Fruit fly (Drosophila melanogaster) whole organism, embryonic: ENCODE data around the gene CG10300.

Experiments used
- Abd-B ChIP-seq: fragments of 200-800 bp; sonication (Bioruptor generic); optimal IDR thresholded peaks from 2 replicates; lab custom pipeline; 2018; ENCODE audit warnings: missing biosample characterization, mild to moderate bottlenecking, missing genetic modification characterization, moderate library complexity
- B-H1 ChIP-seq: fragments of 200-800 bp; sonication (Bioruptor generic); IDR thresholded peaks from 3 replicates; pipeline ENCODE4 v1.3.6; 2022; ENCODE audit warnings: missing biosample characterization, missing genetic modification characterization
- CG10274 ChIP-seq: fragments of 200-800 bp; sonication (Bioruptor generic); optimal IDR thresholded peaks from 3 replicates; lab custom pipeline; 2017; ENCODE audit warnings: missing biosample characterization, mild to moderate bottlenecking, missing genetic modification characterization
- CG10565 ChIP-seq: fragments of 200-800 bp; sonication (Bioruptor generic); optimal IDR thresholded peaks from 3 replicates; lab custom pipeline; 2016; ENCODE audit warnings: missing biosample characterization, mild to moderate bottlenecking, missing genetic modification characterization
- CG11456 ChIP-seq: fragments of 200-800 bp; sonication (Bioruptor generic); IDR thresholded peaks from 3 replicates; pipeline ENCODE4 v1.3.6; 2022; ENCODE audit warnings: missing biosample characterization, missing genetic modification characterization
- CG11695 ChIP-seq: fragments of 200-800 bp; sonication (Bioruptor generic); IDR thresholded peaks from 3 replicates; pipeline ENCODE4 v1.3.6; 2022; ENCODE audit warnings: missing biosample characterization, missing genetic modification characterization
- CG15269 ChIP-seq: fragments of 200-800 bp; sonication (Bioruptor generic); optimal IDR thresholded peaks from 2 replicates; lab custom pipeline; 2018; ENCODE audit warnings: missing biosample characterization, mild to moderate bottlenecking, missing genetic modification characterization, moderate library complexity
- CG16779 ChIP-seq: fragments of 200-800 bp; sonication (Bioruptor generic); IDR thresholded peaks from 2 replicates; pipeline ENCODE4 v1.3.6; 2022; ENCODE audit warnings: missing biosample characterization, missing genetic modification characterization
- CG2202 ChIP-seq: fragments of 200-800 bp; sonication (Bioruptor generic); optimal IDR thresholded peaks from 2 replicates; lab custom pipeline; 2018; ENCODE audit warnings: missing biosample characterization, mild to moderate bottlenecking, missing genetic modification characterization
- CG30020 ChIP-seq: fragments of 200-800 bp; optimal IDR thresholded peaks from 2 replicates; lab custom pipeline; 2019; ENCODE audit warnings: missing biosample characterization, mild to moderate bottlenecking, missing genetic modification characterization, moderate library complexity
- CG7928 ChIP-seq: fragments of 200-800 bp; sonication (Bioruptor generic); optimal IDR thresholded peaks from 2 replicates; lab custom pipeline; 2017; ENCODE audit warnings: missing biosample characterization, mild to moderate bottlenecking, missing genetic modification characterization
- CHES-1-like ChIP-seq: fragments of 200-800 bp; sonication (Bioruptor generic); optimal IDR thresholded peaks from 2 replicates; lab custom pipeline; 2016; ENCODE audit warnings: missing biosample characterization, missing genetic modification characterization
- D ChIP-seq, 2 experiments: fragments of 200-800 bp in 1 of 2; fragments of >200 bp in 1 of 2; sonication (Bioruptor generic) in 1 of 2; optimal IDR thresholded peaks; 2 replicates in 1 of 2; 3 replicates in 1 of 2; lab custom pipeline; 2017; ENCODE audit warnings: mild to moderate bottlenecking in 1 of 2, missing biosample characterization in 1 of 2, missing genetic modification characterization in 1 of 2, missing genetic modification reagents in 1 of 2
- Gug ChIP-seq: fragments of 200-800 bp; sonication (Bioruptor generic); IDR thresholded peaks from 4 replicates; pipeline ENCODE4 v1.3.6; 2022; ENCODE audit warnings: missing biosample characterization, missing genetic modification characterization
- Hr78 ChIP-seq, 2 experiments: fragments of 200-800 bp in 1 of 2; fragments of >200 bp in 1 of 2; sonication (Bioruptor generic) in 1 of 2; optimal IDR thresholded peaks; 2 replicates each; lab custom pipeline; 2017 to 2019; ENCODE audit warnings: missing biosample characterization in 2 of 2, missing genetic modification characterization in 2 of 2, mild to moderate bottlenecking in 1 of 2, moderate library complexity in 1 of 2
- Mrtf ChIP-seq: fragments of 200-800 bp; sonication (Bioruptor generic); IDR thresholded peaks from 3 replicates; pipeline ENCODE4 v1.3.6; 2022; ENCODE audit warnings: missing biosample characterization, missing genetic modification characterization
- Myb ChIP-seq: fragments of 200-800 bp; sonication (Bioruptor generic); optimal IDR thresholded peaks from 2 replicates; lab custom pipeline; 2016; ENCODE audit warnings: missing biosample characterization, missing genetic modification characterization
- Sin3A ChIP-seq: fragments of >200 bp; optimal IDR thresholded peaks from 2 replicates; lab custom pipeline; 2018
- Six4 ChIP-seq: fragments of 200-800 bp; sonication (Bioruptor generic); optimal IDR thresholded peaks from 2 replicates; lab custom pipeline; 2016; ENCODE audit warnings: missing biosample characterization, missing genetic modification characterization
- Sry-β ChIP-seq: fragments of 200-800 bp; sonication (Bioruptor generic); optimal IDR thresholded peaks from 2 replicates; lab custom pipeline; 2018; ENCODE audit warnings: missing biosample characterization, mild to moderate bottlenecking, missing genetic modification characterization, moderate library complexity
- Ssrp ChIP-seq: fragments of 200-800 bp; sonication (Bioruptor generic); optimal IDR thresholded peaks from 2 replicates; lab custom pipeline; 2018; ENCODE audit warnings: missing biosample characterization, mild to moderate bottlenecking, missing genetic modification characterization, moderate library complexity
- bab2 ChIP-seq: fragments of 200-800 bp; sonication (Bioruptor generic); optimal IDR thresholded peaks from 2 replicates; lab custom pipeline; 2016; ENCODE audit warnings: missing biosample characterization, missing genetic modification characterization
- bsh ChIP-seq, 2 experiments: fragments of 200-800 bp; sonication (Bioruptor generic); optimal IDR thresholded peaks; 2 replicates each; lab custom pipeline; 2017 to 2018; ENCODE audit warnings: mild to moderate bottlenecking in 2 of 2, missing biosample characterization in 2 of 2, missing genetic modification characterization in 2 of 2, moderate library complexity in 1 of 2
- crp ChIP-seq, 2 experiments: fragments of 200-800 bp; sonication (Bioruptor generic); optimal IDR thresholded peaks; 2 replicates in 1 of 2; 3 replicates in 1 of 2; lab custom pipeline; 2017; ENCODE audit warnings: missing biosample characterization in 2 of 2, missing genetic modification characterization in 2 of 2, mild to moderate bottlenecking in 1 of 2, moderate library complexity in 1 of 2
- danr ChIP-seq: fragments of 200-800 bp; sonication (Bioruptor generic); IDR thresholded peaks from 2 replicates; pipeline ENCODE4 v1.3.6; 2022; ENCODE audit warnings: missing biosample characterization, missing genetic modification characterization
- esg ChIP-seq: fragments of 200-800 bp; sonication (Bioruptor generic); conservative IDR thresholded peaks from 2 replicates; pipeline ENCODE4 v1.3.6; 2022; ENCODE audit warnings: missing biosample characterization, missing genetic modification characterization
- fd64A ChIP-seq: fragments of 200-800 bp; sonication (Bioruptor generic); optimal IDR thresholded peaks from 3 replicates; lab custom pipeline; 2018; ENCODE audit warnings: missing biosample characterization, mild to moderate bottlenecking, missing genetic modification characterization
- fru ChIP-seq: fragments of >200 bp; optimal IDR thresholded peaks from 2 replicates; lab custom pipeline; 2017
- gcm ChIP-seq: fragments of 200-800 bp; sonication (Bioruptor generic); optimal IDR thresholded peaks from 2 replicates; lab custom pipeline; 2019; ENCODE audit warnings: missing biosample characterization, mild to moderate bottlenecking, missing genetic modification characterization, moderate library complexity
- kah ChIP-seq: fragments of 200-800 bp; sonication (Bioruptor generic); optimal IDR thresholded peaks from 2 replicates; lab custom pipeline; 2018; ENCODE audit warnings: missing biosample characterization, mild to moderate bottlenecking, missing genetic modification characterization
- ken ChIP-seq: fragments of 200-800 bp; sonication (Bioruptor generic); IDR thresholded peaks from 3 replicates; pipeline ENCODE4 v1.3.6; 2022; ENCODE audit warnings: missing biosample characterization, missing genetic modification characterization
- knrl ChIP-seq: fragments of 200-800 bp; sonication (Bioruptor generic); IDR thresholded peaks from 3 replicates; pipeline ENCODE4 v1.3.6; 2022; ENCODE audit warnings: missing biosample characterization, missing genetic modification characterization; ENCODE audit not compliant: partially characterized antibody
- lab ChIP-seq: fragments of 200-800 bp; sonication (Bioruptor generic); optimal IDR thresholded peaks from 3 replicates; lab custom pipeline; 2017; ENCODE audit warnings: missing biosample characterization, missing genetic modification characterization, mild to moderate bottlenecking, moderate library complexity, missing genetic modification reagents
- lbe ChIP-seq: fragments of 200-800 bp; sonication (Bioruptor generic); optimal IDR thresholded peaks from 2 replicates; lab custom pipeline; 2016; ENCODE audit warnings: missing biosample characterization, mild to moderate bottlenecking, missing genetic modification characterization
- lola ChIP-seq, 3 experiments: fragments of >200 bp in 2 of 3; fragments of 200-800 bp in 1 of 3; sonication (Bioruptor generic) in 1 of 3; optimal IDR thresholded peaks; 2 replicates each; lab custom pipeline; 2017 to 2019; ENCODE audit warnings: missing biosample characterization in 3 of 3, missing genetic modification characterization in 3 of 3, mild to moderate bottlenecking in 1 of 3, moderate library complexity in 1 of 3
- lov ChIP-seq, 2 experiments: fragments of 200-800 bp in 1 of 2; fragments of >200 bp in 1 of 2; sonication (Bioruptor generic) in 1 of 2; IDR thresholded peaks in 1 of 2; optimal IDR thresholded peaks in 1 of 2; 2 replicates in 1 of 2; 3 replicates in 1 of 2; pipeline versions ENCODE4 v1.3.6 to Lab custom; 2017 to 2022; ENCODE audit warnings: missing biosample characterization in 1 of 2, missing genetic modification characterization in 1 of 2
- luna ChIP-seq: fragments of 200-800 bp; sonication (Bioruptor generic); optimal IDR thresholded peaks from 2 replicates; lab custom pipeline; 2016; ENCODE audit warnings: missing biosample characterization, missing genetic modification characterization
- org-1 ChIP-seq: fragments of 200-800 bp; sonication (Bioruptor generic); optimal IDR thresholded peaks from 2 replicates; lab custom pipeline; 2017; ENCODE audit warnings: missing biosample characterization, missing genetic modification characterization
- otp ChIP-seq: fragments of 200-800 bp; sonication (Bioruptor generic); IDR thresholded peaks from 3 replicates; pipeline ENCODE4, ENCODE4 v1.3.6; 2022; ENCODE audit warnings: missing biosample characterization, missing genetic modification characterization
- pfk ChIP-seq: fragments of 200-800 bp; sonication (Bioruptor generic); optimal IDR thresholded peaks from 2 replicates; lab custom pipeline; 2018; ENCODE audit warnings: missing biosample characterization, mild to moderate bottlenecking, missing genetic modification characterization, moderate library complexity
- pros ChIP-seq: fragments of 200-800 bp; sonication (Bioruptor generic); optimal IDR thresholded peaks from 3 replicates; lab custom pipeline; 2019; ENCODE audit warnings: missing biosample characterization, mild to moderate bottlenecking, missing genetic modification characterization, moderate library complexity
- sc ChIP-seq, 3 experiments: fragments of >200 bp in 2 of 3; fragments of 200-800 bp in 1 of 3; sonication (Bioruptor generic) in 1 of 3; optimal IDR thresholded peaks; 2 replicates in 2 of 3; 3 replicates in 1 of 3; lab custom pipeline; 2017; ENCODE audit warnings: mild to moderate bottlenecking in 1 of 3, missing biosample characterization in 1 of 3, missing genetic modification characterization in 1 of 3, missing genetic modification reagents in 1 of 3
- sens-2 ChIP-seq: fragments of 200-800 bp; sonication (Bioruptor generic); IDR thresholded peaks from 2 replicates; pipeline ENCODE4 v1.3.6; 2022; ENCODE audit warnings: missing biosample characterization, missing genetic modification characterization
- sna ChIP-seq: fragments of 200-800 bp; sonication (Bioruptor generic); IDR thresholded peaks from 2 replicates; pipeline ENCODE4 v1.3.6; 2022; ENCODE audit warnings: missing biosample characterization, missing genetic modification characterization; ENCODE audit not compliant: partially characterized antibody
- tll ChIP-seq, 2 experiments: fragments of 200-800 bp in 1 of 2; fragments of >200 bp in 1 of 2; sonication (Bioruptor generic) in 1 of 2; optimal IDR thresholded peaks; 2 replicates each; lab custom pipeline; 2017 to 2019; ENCODE audit warnings: missing biosample characterization in 2 of 2, missing genetic modification characterization in 2 of 2, mild to moderate bottlenecking in 1 of 2, moderate library complexity in 1 of 2
- zf30C ChIP-seq: fragments of 200-800 bp; sonication (Bioruptor generic); optimal IDR thresholded peaks from 3 replicates; lab custom pipeline; 2018; ENCODE audit warnings: missing biosample characterization, mild to moderate bottlenecking, missing genetic modification characterization

The CG10300 gene

DNA sequence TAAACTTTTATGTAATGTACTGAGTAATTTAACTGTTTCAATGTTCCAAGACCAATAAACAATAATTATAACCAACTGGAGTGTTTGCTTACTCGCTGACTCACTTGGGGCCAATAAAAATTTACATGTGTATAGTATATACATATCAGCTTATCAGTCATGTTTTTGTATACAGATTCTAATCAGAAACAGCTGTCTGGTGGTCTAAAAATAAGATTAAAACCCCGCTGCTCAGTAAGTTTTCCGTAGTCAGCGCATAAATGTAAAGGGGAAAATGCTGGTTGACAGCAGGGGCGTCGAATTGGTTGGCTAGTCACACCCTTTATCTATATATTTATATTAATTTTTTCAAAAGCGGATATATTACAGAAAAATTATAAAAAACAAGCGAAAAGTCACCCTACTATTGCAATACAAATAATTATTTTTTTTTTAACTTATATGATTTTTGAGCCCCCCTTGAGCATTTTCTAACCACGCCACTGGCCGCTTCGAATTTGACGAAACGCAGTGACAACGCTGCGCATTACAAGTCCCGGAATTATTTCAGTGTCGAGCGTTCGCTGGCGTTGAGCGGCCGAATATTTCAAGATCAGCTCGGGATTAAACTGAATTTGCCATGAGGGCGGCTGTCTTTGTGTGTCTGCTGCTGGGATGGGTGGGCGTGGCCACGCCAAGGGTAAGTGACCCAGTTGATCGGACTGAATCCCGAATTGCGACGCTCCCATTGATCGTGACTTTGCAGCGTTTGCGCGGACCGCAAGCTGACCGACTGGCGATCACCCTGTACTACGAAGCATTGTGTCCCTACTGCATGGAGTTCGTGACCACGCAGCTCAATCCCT is 32.8 kb upstream of the CG10300 start, which contains the start of gene GILT2 (continued):
- TF ChIP-seq zf30C (no peak), CHES-1-like (GFP tag; lab: Kevin White, UChicago) (peak; percentile 39), B-H1 (GFP tag; lab: Robert Waterston, UW) (peak; percentile 78), otp (GFP tag; lab: Robert Waterston, UW) (peak; percentile 89), ken (GFP tag; lab: Robert Waterston, UW) (peak; percentile 89), gcm (GFP tag; lab: Kevin White, UChicago) (peak; percentile 96), lola (GFP tag; optimal IDR thresholded peaks at IDR 0.05; lab: Kevin White, UChicago) (peak in 1 of 3 experiments; percentile 88), CG10565 (GFP tag; lab: Kevin White, UChicago) (peak; percentile 37), CG10274 (GFP tag; lab: Kevin White, UChicago) (peak; percentile 67), tll (GFP tag; optimal IDR thresholded peaks at IDR 0.05; lab: Kevin White, UChicago) (peak in 1 of 2 experiments; percentile 12), knrl (GFP tag; lab: Robert Waterston, UW) (no peak), Abd-B (GFP tag; lab: Kevin White, UChicago) (peak; percentile 87), crp (GFP tag; optimal IDR thresholded peaks at IDR 0.05; lab: Kevin White, UChicago) (peak in 1 of 2 experiments; percentile 59), Sry-β (peak; percentile 9), fd64A (GFP tag; lab: Kevin White, UChicago) (peak; percentile 76), D (optimal IDR thresholded peaks at IDR 0.05; lab: Kevin White, UChicago) (no peak), D (GFP tag; optimal IDR thresholded peaks at IDR 0.05; lab: Kevin White, UChicago) (peak; percentile 89), sna (GFP tag; lab: Robert Waterston, UW) (no peak), CG11695 (peak; percentile 90), lov (optimal IDR thresholded peaks at IDR 0.05; lab: Kevin White, UChicago) (no peak), lov (GFP tag; IDR thresholded peaks at IDR 0.05; lab: Robert Waterston, UW) (peak; percentile 89), bsh (GFP tag; optimal IDR thresholded peaks at IDR 0.05; lab: Kevin White, UChicago) (peak in 1 of 2 experiments; percentile 94), Gug (GFP tag; lab: Robert Waterston, UW) (peak; percentile 81), luna (GFP tag; lab: Kevin White, UChicago) (no peak), lbe (GFP tag; lab: Kevin White, UChicago) (peak; percentile 89), sc (optimal IDR thresholded peaks at IDR 0.05; lab: Kevin White, UChicago) (no peak), sc (GFP tag; optimal IDR thresholded peaks at IDR 0.05; lab: Kevin White, UChicago) (peak; percentile 80), CG15269 (tag; lab: Kevin White, UChicago) (peak; percentile 95), sens-2 (GFP tag; lab: Robert Waterston, UW) (peak; percentile 76), Myb (no peak), Ssrp (peak; percentile 90), pfk (GFP tag; lab: Kevin White, UChicago) (no peak), CG16779 (GFP tag; lab: Robert Waterston, UW) (0 out of 2 replicates have a peak, but pooled peaks have one; percentile 32), Hr78 (GFP tag; optimal IDR thresholded peaks at IDR 0.05; lab: Kevin White, UChicago) (peak in 1 of 2 experiments; percentile 71), Six4 (GFP tag; lab: Kevin White, UChicago) (peak; percentile 83), esg (GFP tag; lab: Robert Waterston, UW) (peak; percentile 89), CG11456 (peak; percentile 85), lab (GFP tag; lab: Kevin White, UChicago) (peak; percentile 97), bab2 (GFP tag; lab: Kevin White, UChicago) (peak; percentile 54), kah (GFP tag; lab: Kevin White, UChicago) (peak; percentile 88), fru (no peak), CG7928 (GFP tag; lab: Kevin White, UChicago) (peak; percentile 47), org-1 (GFP tag; lab: Kevin White, UChicago) (peak; percentile 79), Sin3A (lab: Kevin White, UChicago) (no peak), danr (GFP tag; lab: Robert Waterston, UW) (peak; percentile 84), pros (GFP tag; lab: Kevin White, UChicago) (peak; percentile 21), CG2202 (tag; lab: Kevin White, UChicago) (peak; percentile 85), CG30020 (tag; lab: Kevin White, UChicago) (peak; percentile 62), Mrtf (GFP tag; lab: Robert Waterston, UW) (peak; percentile 87)
